Worm (Caenorhabditis elegans) whole organism, L2 larva: Measurements from ENCODE around the gene dlc-2.

Source experiments
- dmd-4 ChIP-seq: sonication (generic microtip); optimal IDR thresholded peaks from 2 replicates; lab custom pipeline; 2017; ENCODE audit warnings: missing biosample characterization, missing genetic modification characterization
- egl-27 ChIP-seq: sonication (generic microtip); optimal IDR thresholded peaks from 3 replicates; lab custom pipeline; 2017; ENCODE audit warnings: missing biosample characterization, missing genetic modification reagents, missing genetic modification characterization
- lin-39 ChIP-seq: fragments of 150-350 bp; optimal IDR thresholded peaks from 2 replicates; lab custom pipeline; 2014; ENCODE audit warnings: missing biosample characterization, missing genetic modification reagents, missing genetic modification characterization
- mab-5 ChIP-seq: fragments of 150-350 bp; optimal IDR thresholded peaks from 2 replicates; lab custom pipeline; 2014; ENCODE audit warnings: missing biosample characterization, missing genetic modification characterization
- mdl-1 ChIP-seq, 2 experiments: fragments of 150-350 bp in 1 of 2; sonication (generic microtip) in 1 of 2; optimal IDR thresholded peaks; 2 replicates each; lab custom pipeline; 2017; ENCODE audit warnings: missing biosample characterization in 2 of 2, missing genetic modification characterization in 2 of 2
- nhr-77 ChIP-seq: fragments of 150-350 bp; optimal IDR thresholded peaks from 2 replicates; lab custom pipeline; 2014; ENCODE audit warnings: missing biosample characterization, missing genetic modification characterization
- sem-4 ChIP-seq: fragments of 150-350 bp; optimal IDR thresholded peaks from 2 replicates; lab custom pipeline; 2014; ENCODE audit warnings: missing biosample characterization, missing genetic modification reagents, missing genetic modification characterization
- snpc-4 ChIP-seq: fragments of 150-350 bp; optimal IDR thresholded peaks from 2 replicates; lab custom pipeline; 2014; ENCODE audit warnings: missing biosample characterization, missing genetic modification characterization
- ztf-4 ChIP-seq: fragments of 150-350 bp; optimal IDR thresholded peaks from 2 replicates; lab custom pipeline; 2014; ENCODE audit warnings: missing biosample characterization, missing genetic modification characterization

DNA sequence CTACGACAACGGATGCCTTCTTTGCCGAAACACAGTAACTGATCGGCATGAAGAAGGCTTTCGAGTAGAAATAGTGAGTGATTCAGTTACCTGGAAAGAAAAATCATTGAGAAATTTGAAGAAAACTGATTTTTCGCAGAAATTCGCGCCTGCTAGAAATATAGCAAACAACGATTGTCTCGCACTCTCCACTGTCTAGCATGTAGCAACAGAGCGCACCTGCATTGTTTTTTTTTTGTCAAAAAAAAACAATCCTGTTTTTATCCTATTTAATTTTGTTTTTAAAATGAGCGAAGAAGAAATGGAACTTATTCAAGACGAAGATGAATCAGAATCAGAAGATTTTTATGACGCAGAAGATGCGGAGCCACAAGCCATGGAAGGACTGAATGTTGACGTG is 9.7 kb upstream of the dlc-2 start, which contains the start of the genes ddb-1 and M18.6:
- no peak for TF ChIP-seq sem-4 (tag; lab: Kevin White, UChicago)
- no peak for TF ChIP-seq dmd-4 (tag; lab: Kevin White, UChicago)
- no peak for TF ChIP-seq lin-39 (tag; lab: Kevin White, UChicago)
- no peak for TF ChIP-seq ztf-4 (tag; lab: Kevin White, UChicago)
- no peak for TF ChIP-seq egl-27 (tag; lab: Kevin White, UChicago)
- no peak for TF ChIP-seq nhr-77 (tag; lab: Kevin White, UChicago)
- no peak for TF ChIP-seq mdl-1 (tag; optimal IDR thresholded peaks at IDR 0.05; lab: Kevin White, UChicago)
- TF ChIP-seq snpc-4 (tag; lab: Kevin White, UChicago): no peak
- TF ChIP-seq mab-5 (tag; lab: Kevin White, UChicago): no peak
